Worm (Caenorhabditis elegans) whole organism, L1 larva: ENCODE measurements around the gene skr-12.

Experiments used
- lin-35 ChIP-seq, 2 experiments: fragments of 150-350 bp; optimal IDR thresholded peaks; 2 replicates each; lab custom pipeline; 2014; ENCODE audit warnings: missing biosample characterization in 2 of 2, missing genetic modification characterization in 2 of 2, missing genetic modification reagents in 2 of 2
- tbx-2 ChIP-seq: sonication (generic microtip); optimal IDR thresholded peaks from 2 replicates; lab custom pipeline; 2016; ENCODE audit warnings: missing genetic modification characterization, missing compliant biosample characterization

DNA sequence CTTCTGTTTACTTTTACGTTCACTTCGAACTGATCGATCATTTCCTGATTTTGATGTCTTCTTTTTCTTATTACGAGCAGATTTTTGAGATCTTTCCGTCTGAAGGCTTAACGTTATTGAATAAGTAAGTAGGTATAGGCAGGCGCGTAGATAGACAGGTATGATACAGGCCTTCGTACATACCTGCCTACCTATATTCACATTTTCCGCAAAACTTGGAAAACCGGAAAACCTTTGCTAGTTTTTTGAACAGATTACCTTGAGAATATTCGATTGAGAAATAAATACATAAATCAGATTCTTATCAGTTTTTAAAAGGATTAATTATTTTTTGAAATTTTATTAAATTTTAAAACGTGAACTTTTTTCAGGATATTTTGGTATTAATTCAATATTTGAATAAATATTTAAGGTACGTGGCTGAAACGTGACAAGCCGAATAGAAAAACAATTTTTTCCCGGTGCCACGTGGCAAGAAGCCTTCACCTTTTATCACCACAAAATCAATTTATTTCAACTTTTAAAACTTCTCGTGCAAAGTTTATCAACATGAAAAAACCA is 36.0 kb upstream of the skr-12 start, which contains the start of the genes Y116A8C.37 and Y116A8C.38:
- no peak for TF ChIP-seq tbx-2
- TF ChIP-seq lin-35 (GFP tag; optimal IDR thresholded peaks at IDR 0.05; lab: Kevin White, UChicago) = no peak
